Fruit fly (Drosophila melanogaster) whole organism, embryonic: Measurements from ENCODE around the gene scramb2.

ENCODE experiments used
- ATbp ChIP-seq: fragments of 200-800 bp; sonication (Bioruptor generic); optimal IDR thresholded peaks from 2 replicates; lab custom pipeline; 2017; ENCODE audit warnings: missing biosample characterization, mild to moderate bottlenecking, missing genetic modification characterization, missing genetic modification reagents
- Atf3 ChIP-seq: fragments of 200-800 bp; sonication (Bioruptor generic); optimal IDR thresholded peaks from 3 replicates; lab custom pipeline; 2016; ENCODE audit warnings: missing biosample characterization, missing genetic modification characterization
- CG10209 ChIP-seq: fragments of 200-800 bp; sonication (Bioruptor generic); optimal IDR thresholded peaks from 3 replicates; lab custom pipeline; 2017; ENCODE audit warnings: missing biosample characterization, mild to moderate bottlenecking, missing genetic modification characterization, missing genetic modification reagents
- CG11085 ChIP-seq: fragments of 200-800 bp; sonication (Bioruptor generic); IDR thresholded peaks from 2 replicates; pipeline ENCODE4 v1.3.6; 2022; ENCODE audit warnings: missing biosample characterization, missing genetic modification characterization
- CG11093 ChIP-seq: fragments of 200-800 bp; sonication (Bioruptor generic); IDR thresholded peaks from 3 replicates; pipeline ENCODE4 v1.3.6; 2022; ENCODE audit warnings: missing biosample characterization, missing genetic modification characterization
- CG11696 ChIP-seq: fragments of 200-800 bp; sonication (Bioruptor generic); IDR thresholded peaks from 2 replicates; pipeline ENCODE4 v1.3.6; 2022; ENCODE audit warnings: missing biosample characterization, missing genetic modification characterization
- CG12659 ChIP-seq: fragments of 200-800 bp; sonication (Bioruptor generic); optimal IDR thresholded peaks from 3 replicates; lab custom pipeline; 2017; ENCODE audit warnings: mild to moderate bottlenecking, missing biosample characterization, missing genetic modification reagents, missing genetic modification characterization
- CG14710 ChIP-seq: fragments of 200-800 bp; sonication (Bioruptor generic); optimal IDR thresholded peaks from 3 replicates; lab custom pipeline; 2019; ENCODE audit warnings: missing biosample characterization, mild to moderate bottlenecking, missing genetic modification characterization, moderate library complexity
- CG15269 ChIP-seq: fragments of 200-800 bp; sonication (Bioruptor generic); optimal IDR thresholded peaks from 2 replicates; lab custom pipeline; 2018; ENCODE audit warnings: missing biosample characterization, mild to moderate bottlenecking, missing genetic modification characterization, moderate library complexity
- CG15601 ChIP-seq: fragments of 200-800 bp; sonication (Bioruptor generic); optimal IDR thresholded peaks from 3 replicates; lab custom pipeline; 2019; ENCODE audit warnings: missing biosample characterization, mild to moderate bottlenecking, missing genetic modification characterization, moderate library complexity
- CG15696 ChIP-seq: fragments of 200-800 bp; sonication (Bioruptor generic); optimal IDR thresholded peaks from 2 replicates; lab custom pipeline; 2019; ENCODE audit warnings: missing biosample characterization, mild to moderate bottlenecking, missing genetic modification characterization, moderate library complexity
- CG17829 ChIP-seq: fragments of 200-800 bp; optimal IDR thresholded peaks from 2 replicates; lab custom pipeline; 2019; ENCODE audit warnings: missing biosample characterization, mild to moderate bottlenecking, missing genetic modification characterization, moderate library complexity
- CG2712 ChIP-seq: fragments of 200-800 bp; optimal IDR thresholded peaks from 3 replicates; lab custom pipeline; 2019; ENCODE audit warnings: missing biosample characterization, mild to moderate bottlenecking, missing genetic modification characterization, moderate library complexity
- CG6854 ChIP-seq: fragments of 200-800 bp; sonication (Bioruptor generic); optimal IDR thresholded peaks from 3 replicates; lab custom pipeline; 2017; ENCODE audit warnings: missing biosample characterization, mild to moderate bottlenecking, missing genetic modification characterization
- CG8290 ChIP-seq, 3 experiments: fragments of 200-800 bp; sonication (Bioruptor generic); optimal IDR thresholded peaks; 2 replicates each; lab custom pipeline; 2016 to 2019; ENCODE audit warnings: missing biosample characterization in 3 of 3, missing genetic modification characterization in 3 of 3, mild to moderate bottlenecking in 2 of 3, moderate library complexity in 1 of 3
- CG9215 ChIP-seq: fragments of 200-800 bp; sonication (Bioruptor generic); IDR thresholded peaks from 2 replicates; pipeline ENCODE4 v1.3.6; 2022; ENCODE audit warnings: missing biosample characterization, missing genetic modification characterization
- CG9817 ChIP-seq: fragments of 200-800 bp; sonication (Bioruptor generic); optimal IDR thresholded peaks from 2 replicates; lab custom pipeline; 2018; ENCODE audit warnings: missing biosample characterization, mild to moderate bottlenecking, missing genetic modification characterization, moderate library complexity
- Camta ChIP-seq: fragments of 200-800 bp; sonication (Bioruptor generic); optimal IDR thresholded peaks from 2 replicates; lab custom pipeline; 2016; ENCODE audit warnings: missing biosample characterization, missing genetic modification characterization
- Chrac-16 ChIP-seq: fragments of 200-800 bp; sonication (Bioruptor generic); optimal IDR thresholded peaks from 3 replicates; lab custom pipeline; 2016; ENCODE audit warnings: missing biosample characterization, missing genetic modification characterization
- Dek ChIP-seq: fragments of 200-800 bp; sonication (Bioruptor generic); optimal IDR thresholded peaks from 3 replicates; lab custom pipeline; 2019; ENCODE audit warnings: missing biosample characterization, mild to moderate bottlenecking, missing genetic modification characterization, moderate library complexity
- Dip3 ChIP-seq: fragments of 200-800 bp; sonication (Bioruptor generic); optimal IDR thresholded peaks from 3 replicates; lab custom pipeline; 2016; ENCODE audit warnings: missing biosample characterization, missing genetic modification characterization
- Dp ChIP-seq: fragments of 200-800 bp; sonication (Bioruptor generic); optimal IDR thresholded peaks from 2 replicates; lab custom pipeline; 2018; ENCODE audit warnings: missing biosample characterization, mild to moderate bottlenecking, missing genetic modification characterization, moderate library complexity
- Dref ChIP-seq: fragments of 200-800 bp; sonication (Bioruptor generic); IDR thresholded peaks from 2 replicates; pipeline ENCODE4 v1.3.6; 2022; ENCODE audit warnings: missing biosample characterization, missing genetic modification characterization
- E2f1 ChIP-seq: fragments of 200-800 bp; sonication (Bioruptor generic); IDR thresholded peaks from 2 replicates; pipeline ENCODE4 v1.3.6; 2022; ENCODE audit warnings: missing biosample characterization, missing genetic modification characterization
- Ets97D ChIP-seq: fragments of 200-800 bp; sonication (Bioruptor generic); optimal IDR thresholded peaks from 3 replicates; lab custom pipeline; 2016; ENCODE audit warnings: missing biosample characterization, missing genetic modification characterization
- Fer1 ChIP-seq: fragments of 200-800 bp; sonication (Bioruptor generic); optimal IDR thresholded peaks from 2 replicates; lab custom pipeline; 2017; ENCODE audit warnings: missing biosample characterization, mild to moderate bottlenecking, missing genetic modification characterization
- GATAe ChIP-seq: fragments of 200-800 bp; sonication (Bioruptor generic); conservative IDR thresholded peaks from 2 replicates; pipeline ENCODE4 v1.3.6; 2022; ENCODE audit warnings: missing biosample characterization, missing genetic modification characterization
- Gug ChIP-seq: fragments of 200-800 bp; sonication (Bioruptor generic); IDR thresholded peaks from 4 replicates; pipeline ENCODE4 v1.3.6; 2022; ENCODE audit warnings: missing biosample characterization, missing genetic modification characterization
- Hand ChIP-seq: fragments of 200-800 bp; sonication (Bioruptor generic); optimal IDR thresholded peaks from 2 replicates; lab custom pipeline; 2017; ENCODE audit warnings: mild to moderate bottlenecking, missing biosample characterization, missing genetic modification reagents, missing genetic modification characterization
- Hsf ChIP-seq: fragments of 200-800 bp; sonication (Bioruptor generic); optimal IDR thresholded peaks from 3 replicates; lab custom pipeline; 2016; ENCODE audit warnings: missing biosample characterization, missing genetic modification characterization
- NfI ChIP-seq: fragments of 200-800 bp; sonication (Bioruptor generic); optimal IDR thresholded peaks from 3 replicates; lab custom pipeline; 2018; ENCODE audit warnings: missing biosample characterization, mild to moderate bottlenecking, missing genetic modification characterization, moderate library complexity
- Xbp1 ChIP-seq: fragments of 200-800 bp; sonication (Bioruptor generic); optimal IDR thresholded peaks from 3 replicates; lab custom pipeline; 2016; ENCODE audit warnings: missing biosample characterization, mild to moderate bottlenecking, missing genetic modification characterization
- YL-1 ChIP-seq: fragments of 200-800 bp; sonication (Bioruptor generic); optimal IDR thresholded peaks from 3 replicates; lab custom pipeline; 2017; ENCODE audit warnings: missing biosample characterization, mild to moderate bottlenecking, missing genetic modification characterization
- dpn ChIP-seq, 2 experiments: fragments of 200-800 bp; sonication (Bioruptor generic); optimal IDR thresholded peaks; 3 replicates each; lab custom pipeline; 2016; ENCODE audit warnings: missing biosample characterization in 2 of 2, missing genetic modification characterization in 2 of 2
- eve ChIP-seq, 2 experiments: fragments of >200 bp; optimal IDR thresholded peaks; 2 replicates each; lab custom pipeline; 2017; ENCODE audit warnings: missing biosample characterization in 2 of 2, missing genetic modification characterization in 2 of 2
- gsb ChIP-seq: fragments of 200-800 bp; sonication (Bioruptor generic); IDR thresholded peaks from 2 replicates; pipeline ENCODE4 v1.3.6; 2022; ENCODE audit warnings: missing biosample characterization, missing genetic modification characterization
- her ChIP-seq: fragments of 200-800 bp; sonication (Bioruptor generic); optimal IDR thresholded peaks from 2 replicates; lab custom pipeline; 2016; ENCODE audit warnings: missing biosample characterization, missing genetic modification characterization
- ind ChIP-seq: fragments of 200-800 bp; sonication (Bioruptor generic); optimal IDR thresholded peaks from 3 replicates; lab custom pipeline; 2016; ENCODE audit warnings: missing biosample characterization, missing genetic modification characterization
- jing ChIP-seq: fragments of 200-800 bp; sonication (Bioruptor generic); optimal IDR thresholded peaks from 2 replicates; lab custom pipeline; 2018; ENCODE audit warnings: missing biosample characterization, mild to moderate bottlenecking, missing genetic modification characterization
- jumu ChIP-seq: fragments of 200-800 bp; sonication (Bioruptor generic); optimal IDR thresholded peaks from 3 replicates; lab custom pipeline; 2016; ENCODE audit warnings: missing biosample characterization, missing genetic modification characterization
- pros ChIP-seq: fragments of 200-800 bp; sonication (Bioruptor generic); optimal IDR thresholded peaks from 3 replicates; lab custom pipeline; 2019; ENCODE audit warnings: missing biosample characterization, mild to moderate bottlenecking, missing genetic modification characterization, moderate library complexity
- pzg ChIP-seq: fragments of 200-800 bp; sonication (Bioruptor generic); optimal IDR thresholded peaks from 3 replicates; lab custom pipeline; 2018; ENCODE audit warnings: missing biosample characterization, mild to moderate bottlenecking, missing genetic modification characterization, moderate library complexity
- row ChIP-seq: fragments of 200-800 bp; sonication (Bioruptor generic); IDR thresholded peaks from 3 replicates; pipeline ENCODE4 v1.3.6; 2022; ENCODE audit warnings: missing biosample characterization, missing genetic modification characterization
- so ChIP-seq: fragments of 200-800 bp; sonication (Bioruptor generic); IDR thresholded peaks from 3 replicates; pipeline ENCODE4 v1.3.6; 2022; ENCODE audit warnings: missing biosample characterization, missing genetic modification characterization
- sr ChIP-seq: fragments of 200-800 bp; sonication (Bioruptor generic); IDR thresholded peaks from 3 replicates; pipeline ENCODE4 v1.3.6; 2022; ENCODE audit warnings: missing biosample characterization, missing genetic modification characterization
- sug ChIP-seq: fragments of 200-800 bp; optimal IDR thresholded peaks from 2 replicates; lab custom pipeline; 2019; ENCODE audit warnings: missing biosample characterization, mild to moderate bottlenecking, missing genetic modification characterization, moderate library complexity
- unpg ChIP-seq: fragments of 200-800 bp; sonication (Bioruptor generic); optimal IDR thresholded peaks from 3 replicates; lab custom pipeline; 2018; ENCODE audit warnings: missing biosample characterization, mild to moderate bottlenecking, missing genetic modification characterization, moderate library complexity
- vfl ChIP-seq: fragments of 200-800 bp; sonication (Bioruptor generic); optimal IDR thresholded peaks from 2 replicates; lab custom pipeline; 2016; ENCODE audit warnings: missing biosample characterization, missing genetic modification characterization

Gene scramb2

dm6 chr3L:3042150-3043049 is 4.2 kb downstream of the scramb2 start, which contains the start of gene Prx4 (continued):
- peak; percentile 61; the same call in 1 of the 3 replicates for TF ChIP-seq sr (GFP tag; lab: Robert Waterston, UW)
- TF ChIP-seq CG11696 (GFP tag; lab: Robert Waterston, UW): peak; percentile 55; the same call in 1 of the 2 replicates
- TF ChIP-seq her: no peak
- peak; percentile 15 to 60 for TF ChIP-seq dpn (GFP tag; optimal IDR thresholded peaks at IDR 0.05; lab: Kevin White, UChicago)
- no peak for TF ChIP-seq YL-1 (GFP tag; lab: Kevin White, UChicago)
- peak; percentile 62 for TF ChIP-seq Chrac-16 (GFP tag; lab: Kevin White, UChicago)
- TF ChIP-seq CG6854: peak; percentile 56
- peak; percentile 52; the same call in 2 of the 3 replicates for TF ChIP-seq CG11093 (GFP tag; lab: Robert Waterston, UW)
- no peak for TF ChIP-seq eve (GFP tag; optimal IDR thresholded peaks at IDR 0.05; lab: Kevin White, UChicago)
- TF ChIP-seq CG8290 (GFP tag; optimal IDR thresholded peaks at IDR 0.05; lab: Kevin White, UChicago): peak; percentile 2
- TF ChIP-seq CG8290 (tag; optimal IDR thresholded peaks at IDR 0.05; lab: Kevin White, UChicago): peak in 1 of 2 experiments; percentile 34
- peak; percentile 50; the same call in 1 of the 2 replicates for TF ChIP-seq CG11085 (GFP tag; lab: Robert Waterston, UW)
- peak; percentile 99 for TF ChIP-seq CG9215 (GFP tag; lab: Robert Waterston, UW)
- TF ChIP-seq jumu (GFP tag; lab: Kevin White, UChicago): peak; percentile 26
- TF ChIP-seq pros (GFP tag; lab: Kevin White, UChicago): no peak
- TF ChIP-seq GATAe: no peak
- no peak for TF ChIP-seq Ets97D
- TF ChIP-seq sug (tag; lab: Kevin White, UChicago): peak; percentile 3
- TF ChIP-seq vfl (GFP tag; lab: Kevin White, UChicago): peak; percentile 36
- peak; percentile 76 for TF ChIP-seq so
- TF ChIP-seq Camta (GFP tag; lab: Kevin White, UChicago): no peak
- TF ChIP-seq Hsf (GFP tag; lab: Kevin White, UChicago): peak; percentile 44
- TF ChIP-seq gsb (GFP tag; lab: Robert Waterston, UW): no peak
- peak; percentile 62 for TF ChIP-seq CG15601 (tag; lab: Kevin White, UChicago)
- TF ChIP-seq unpg: peak; percentile 84
- TF ChIP-seq ATbp (GFP tag; lab: Kevin White, UChicago): peak; percentile 74
- TF ChIP-seq Dp (GFP tag; lab: Kevin White, UChicago): peak; percentile 53
- TF ChIP-seq CG15269 (tag; lab: Kevin White, UChicago): peak; percentile 80
- peak; percentile 73 for TF ChIP-seq Fer1 (GFP tag; lab: Kevin White, UChicago)
- TF ChIP-seq Gug (GFP tag; lab: Robert Waterston, UW): peak; percentile 78
- no peak for TF ChIP-seq Atf3 (GFP tag; lab: Kevin White, UChicago)
- TF ChIP-seq CG10209 (GFP tag; lab: Kevin White, UChicago): peak; percentile 71
- peak; percentile 69 for TF ChIP-seq Dek
- peak; percentile 59 for TF ChIP-seq ind
- peak; percentile 60 for TF ChIP-seq CG17829 (tag; lab: Kevin White, UChicago)
- TF ChIP-seq CG2712 (tag; lab: Kevin White, UChicago): peak; percentile 76
- peak; percentile 65 for TF ChIP-seq NfI (GFP tag; lab: Kevin White, UChicago)
- TF ChIP-seq Hand (GFP tag; lab: Kevin White, UChicago): no peak
- TF ChIP-seq pzg (GFP tag; lab: Kevin White, UChicago): peak; percentile 74
- TF ChIP-seq CG14710 (tag; lab: Kevin White, UChicago): peak; percentile 25
- TF ChIP-seq jing (GFP tag; lab: Kevin White, UChicago): peak; percentile 44
- peak; percentile 24 for TF ChIP-seq CG15696 (tag; lab: Kevin White, UChicago)
- TF ChIP-seq Dref: no peak
- peak; percentile 81 for TF ChIP-seq row (GFP tag; lab: Robert Waterston, UW)
- peak; percentile 69 for TF ChIP-seq E2f1 (GFP tag; lab: Robert Waterston, UW)
- peak; percentile 70 for TF ChIP-seq Xbp1 (GFP tag; lab: Kevin White, UChicago)
- peak; percentile 63 for TF ChIP-seq CG12659 (GFP tag; lab: Kevin White, UChicago)
- TF ChIP-seq CG9817: peak; percentile 64
- peak; percentile 61 for TF ChIP-seq Dip3
